Worm (Caenorhabditis elegans): ENCODE results near the gene R05F9.9.

The R05F9.9 gene

ce11 chrII:4858906-4859411 is 42.9 kb downstream of the R05F9.9 start:
- TF ChIP-seq lin-13 (GFP tag; optimal IDR thresholded peaks at IDR 0.05) (no peak), blmp-1 (tag; optimal IDR thresholded peaks at IDR 0.05) (peak; percentile 0), ets-5 (GFP tag; IDR thresholded peaks at IDR 0.05) (no peak), efl-1 (optimal IDR thresholded peaks at IDR 0.05) (no peak), efl-1 (GFP tag; optimal IDR thresholded peaks at IDR 0.05 in 1 of 2) (peak in 1 of 2 experiments; percentile 85)

- no peak for TF ChIP-seq efl-1 (optimal IDR thresholded peaks at IDR 0.05)
- TF ChIP-seq efl-1 (GFP tag; optimal IDR thresholded peaks at IDR 0.05 in 1 of 2) = peak in 1 of 2 experiments; percentile 29
- no peak for TF ChIP-seq ceh-8 (GFP tag; optimal IDR thresholded peaks at IDR 0.05)
Measured at ce11 chrII:4857873-4858364, 44.0 kb downstream of the R05F9.9 start, which contains the start of gene F11G11.5. Gene F11G11.5 (plus strand): TSS chrII:4857923.

- no peak for TF ChIP-seq hpl-2 (GFP tag; optimal IDR thresholded peaks at IDR 0.05)
- no peak for TF ChIP-seq egl-27 (tag; optimal IDR thresholded peaks at IDR 0.05)
- no peak for TF ChIP-seq grh-1 (GFP tag; IDR thresholded peaks at IDR 0.05)
- TF ChIP-seq fkh-8 (tag; optimal IDR thresholded peaks at IDR 0.05) = no peak
- TF ChIP-seq vab-15 (tag; optimal IDR thresholded peaks at IDR 0.05) = no peak
- TF ChIP-seq lin-35 (GFP tag; optimal IDR thresholded peaks at IDR 0.05) = peak in 1 of 2 experiments; percentile 25
- no peak for TF ChIP-seq nhr-76 (tag; optimal IDR thresholded peaks at IDR 0.05)
- TF ChIP-seq nhr-20 (tag; optimal IDR thresholded peaks at IDR 0.05) = peak; percentile 32
- TF ChIP-seq pqm-1 (tag; optimal IDR thresholded peaks at IDR 0.05) = no peak
- no peak for TF ChIP-seq nhr-237 (tag; optimal IDR thresholded peaks at IDR 0.05)
- no peak for TF ChIP-seq sup-37 (GFP tag; optimal IDR thresholded peaks at IDR 0.05)
- TF ChIP-seq zip-4 (GFP tag; optimal IDR thresholded peaks at IDR 0.05) = no peak
- TF ChIP-seq xbp-1 (tag; optimal IDR thresholded peaks at IDR 0.05) = no peak
- peak in 1 of 6 experiments; percentile 45 for TF ChIP-seq elt-3 (tag; optimal IDR thresholded peaks at IDR 0.05)
- no peak for TF ChIP-seq hlh-4 (tag; optimal IDR thresholded peaks at IDR 0.05)
- no peak for TF ChIP-seq mef-2 (tag; optimal IDR thresholded peaks at IDR 0.05)
- no peak for TF ChIP-seq snpc-4 (tag; optimal IDR thresholded peaks at IDR 0.05)
- TF ChIP-seq jun-1 (tag; optimal IDR thresholded peaks at IDR 0.05) = no peak
- no peak for TF ChIP-seq unc-86 (tag; optimal IDR thresholded peaks at IDR 0.05)
- TF ChIP-seq blmp-1 (tag; optimal IDR thresholded peaks at IDR 0.05) = peak; percentile 32
- no peak for TF ChIP-seq ztf-11 (tag; optimal IDR thresholded peaks at IDR 0.05)
- no peak for TF ChIP-seq lin-15B (tag; optimal IDR thresholded peaks at IDR 0.05)
- TF ChIP-seq unc-98 (GFP tag; IDR thresholded peaks at IDR 0.05) = no peak
- no peak for TF ChIP-seq Y116A8C.19 (tag; optimal IDR thresholded peaks at IDR 0.05; ENCODE audit: borderline replicate concordance)
- no peak for TF ChIP-seq zag-1 (tag; optimal IDR thresholded peaks at IDR 0.05)
- no peak for TF ChIP-seq nhr-19 (GFP tag; conservative IDR thresholded peaks at IDR 0.05)
- no peak for TF ChIP-seq tbx-2 (tag; optimal IDR thresholded peaks at IDR 0.05)
- no peak for TF ChIP-seq nhr-28 (tag; optimal IDR thresholded peaks at IDR 0.05)
- TF ChIP-seq isw-1 (GFP tag; IDR thresholded peaks at IDR 0.05) = no peak
- TF ChIP-seq ceh-88 (GFP tag; IDR thresholded peaks at IDR 0.05) = no peak
- TF ChIP-seq mep-1 (tag; optimal IDR thresholded peaks at IDR 0.05) = no peak
- TF ChIP-seq mdl-1 (tag; optimal IDR thresholded peaks at IDR 0.05) = no peak
- no peak for TF ChIP-seq irx-1 (tag; optimal IDR thresholded peaks at IDR 0.05)
- no peak for TF ChIP-seq nhr-12 (tag; optimal IDR thresholded peaks at IDR 0.05)
- no peak for TF ChIP-seq swsn-7 (tag; optimal IDR thresholded peaks at IDR 0.05)
- TF ChIP-seq dpl-1 (GFP tag; optimal IDR thresholded peaks at IDR 0.05) = no peak
- no peak for TF ChIP-seq unc-30 (tag; optimal IDR thresholded peaks at IDR 0.05)
- no peak for TF ChIP-seq dsc-1 (tag; optimal IDR thresholded peaks at IDR 0.05)
- TF ChIP-seq nhr-90 (tag; optimal IDR thresholded peaks at IDR 0.05; ENCODE audit: poor library complexity) = peak; percentile 6
- no peak for TF ChIP-seq lin-13 (GFP tag; optimal IDR thresholded peaks at IDR 0.05)
- TF ChIP-seq efl-1 (optimal IDR thresholded peaks at IDR 0.05) = no peak
- peak in 1 of 2 experiments; percentile 69 for TF ChIP-seq efl-1 (GFP tag; optimal IDR thresholded peaks at IDR 0.05 in 1 of 2)
- no peak for TF ChIP-seq lir-3 (tag; optimal IDR thresholded peaks at IDR 0.05; ENCODE audit: poor library complexity)
- TF ChIP-seq pax-3 (tag; optimal IDR thresholded peaks at IDR 0.05) = no peak
- no peak for TF ChIP-seq ceh-63 (GFP tag; optimal IDR thresholded peaks at IDR 0.05)
- TF ChIP-seq tlp-1 (tag; optimal IDR thresholded peaks at IDR 0.05) = no peak
Measured at ce11 chrII:4857086-4857485, 44.8 kb downstream of the R05F9.9 start.

All from whole organism, L1 larva.